Fruit fly (Drosophila melanogaster) whole organism, adult: ENCODE data around the gene CG43407.

Experiments used
- CG11617 ChIP-seq: fragments of 200-800 bp; sonication (Bioruptor generic); optimal IDR thresholded peaks from 2 replicates; lab custom pipeline; 2017; ENCODE audit warnings: mild to moderate bottlenecking, missing biosample characterization, missing genetic modification reagents, missing genetic modification characterization
- CG12768 ChIP-seq: fragments of 200-800 bp; sonication (Bioruptor generic); optimal IDR thresholded peaks from 2 replicates; lab custom pipeline; 2017; ENCODE audit warnings: missing biosample characterization, missing genetic modification characterization, mild to moderate bottlenecking, moderate library complexity, missing genetic modification reagents
- CG14711 ChIP-seq: fragments of 200-800 bp; sonication (Bioruptor generic); optimal IDR thresholded peaks from 2 replicates; lab custom pipeline; 2018; ENCODE audit warnings: missing biosample characterization, mild to moderate bottlenecking, missing genetic modification characterization, moderate library complexity
- CG1620 ChIP-seq: fragments of 200-800 bp; sonication (Bioruptor generic); optimal IDR thresholded peaks from 2 replicates; lab custom pipeline; 2016; ENCODE audit warnings: missing biosample characterization, missing genetic modification characterization
- CG33017 ChIP-seq: fragments of 200-800 bp; sonication (Bioruptor generic); optimal IDR thresholded peaks from 2 replicates; lab custom pipeline; 2018; ENCODE audit warnings: missing biosample characterization, mild to moderate bottlenecking, missing genetic modification characterization, moderate library complexity
- CG5204 ChIP-seq: fragments of 200-800 bp; sonication (Bioruptor generic); optimal IDR thresholded peaks from 2 replicates; lab custom pipeline; 2016; ENCODE audit warnings: missing biosample characterization, missing genetic modification characterization
- CG7045 ChIP-seq: fragments of 200-800 bp; sonication (Bioruptor generic); optimal IDR thresholded peaks from 2 replicates; lab custom pipeline; 2017; ENCODE audit warnings: missing biosample characterization, mild to moderate bottlenecking, missing genetic modification characterization
- CG7101 ChIP-seq: fragments of 200-800 bp; sonication (Bioruptor generic); optimal IDR thresholded peaks from 2 replicates; lab custom pipeline; 2018; ENCODE audit warnings: missing biosample characterization, mild to moderate bottlenecking, missing genetic modification characterization, moderate library complexity
- Clk ChIP-seq: fragments of 200-800 bp; sonication (Bioruptor generic); optimal IDR thresholded peaks from 2 replicates; lab custom pipeline; 2017; ENCODE audit warnings: missing biosample characterization, missing genetic modification characterization
- Crg-1 ChIP-seq: fragments of 200-800 bp; sonication (Bioruptor generic); optimal IDR thresholded peaks from 2 replicates; lab custom pipeline; 2016; ENCODE audit warnings: missing biosample characterization, missing genetic modification characterization
- Hr96 ChIP-seq: fragments of 200-800 bp; sonication (Bioruptor generic); optimal IDR thresholded peaks from 2 replicates; lab custom pipeline; 2016; ENCODE audit warnings: missing biosample characterization, missing genetic modification characterization
- Mnt ChIP-seq: fragments of 200-800 bp; sonication (Bioruptor generic); optimal IDR thresholded peaks from 2 replicates; lab custom pipeline; 2016; ENCODE audit warnings: missing biosample characterization, mild to moderate bottlenecking, missing genetic modification characterization
- bab1 ChIP-seq: fragments of 200-800 bp; sonication (Bioruptor generic); optimal IDR thresholded peaks from 3 replicates; lab custom pipeline; 2019; ENCODE audit warnings: missing biosample characterization, mild to moderate bottlenecking, missing genetic modification characterization, moderate library complexity
- cic ChIP-seq: fragments of 200-800 bp; sonication (Bioruptor generic); optimal IDR thresholded peaks from 2 replicates; lab custom pipeline; 2017; ENCODE audit warnings: missing biosample characterization, mild to moderate bottlenecking, missing genetic modification characterization, moderate library complexity
- cnc ChIP-seq, 2 experiments: fragments of >200 bp; optimal IDR thresholded peaks; 2 replicates each; lab custom pipeline; 2017
- kay ChIP-seq: fragments of 200-800 bp; sonication (Bioruptor generic); peaks from one replicate; lab custom pipeline; 2016; ENCODE audit warnings: missing biosample characterization, missing genetic modification characterization, borderline replicate concordance
- ovo ChIP-seq: fragments of 200-800 bp; sonication (Bioruptor generic); optimal IDR thresholded peaks from 2 replicates; lab custom pipeline; 2016; ENCODE audit warnings: missing biosample characterization, missing genetic modification characterization
- pad ChIP-seq: fragments of 200-800 bp; sonication (Bioruptor generic); optimal IDR thresholded peaks from 3 replicates; lab custom pipeline; 2017; ENCODE audit warnings: missing biosample characterization, missing genetic modification characterization, mild to moderate bottlenecking, moderate library complexity, missing genetic modification reagents
- tj ChIP-seq: fragments of 200-800 bp; sonication (Bioruptor generic); optimal IDR thresholded peaks from 3 replicates; lab custom pipeline; 2017; ENCODE audit warnings: missing biosample characterization, mild to moderate bottlenecking, missing genetic modification characterization, moderate library complexity
- toe ChIP-seq: fragments of 200-800 bp; sonication (Bioruptor generic); optimal IDR thresholded peaks from 2 replicates; lab custom pipeline; 2016; ENCODE audit warnings: missing biosample characterization, missing genetic modification characterization

Gene CG43407

dm6 chr3L:19040155-19040644 lies 13.0 kb downstream of the CG43407 start:
- TF ChIP-seq Mnt (GFP tag; lab: Kevin White, UChicago) (peak; percentile 9), CG14711 (tag; lab: Kevin White, UChicago) (no peak), CG11617 (GFP tag; lab: Kevin White, UChicago) (no peak), Clk (no peak), CG5204 (GFP tag; lab: Kevin White, UChicago) (no peak), kay (GFP tag; lab: Kevin White, UChicago) (peak; percentile 86), toe (GFP tag; lab: Kevin White, UChicago) (no peak), ovo (no peak), cnc (optimal IDR thresholded peaks at IDR 0.05; lab: Kevin White, UChicago) (no peak), CG12768 (GFP tag; lab: Kevin White, UChicago) (peak; percentile 49), CG1620 (no peak), CG33017 (no peak), tj (peak; percentile 79), pad (GFP tag; lab: Kevin White, UChicago) (no peak), CG7045 (GFP tag; lab: Kevin White, UChicago) (no peak), bab1 (GFP tag; lab: Kevin White, UChicago) (no peak), CG7101 (tag; lab: Kevin White, UChicago) (no peak), Crg-1 (GFP tag; lab: Kevin White, UChicago) (no peak), Hr96 (GFP tag; lab: Kevin White, UChicago) (no peak), cic (GFP tag; lab: Kevin White, UChicago) (peak; percentile 73)

- TF ChIP-seq CG7101 (tag; lab: Kevin White, UChicago), result no peak
- TF ChIP-seq toe (GFP tag; lab: Kevin White, UChicago), result no peak
- no peak for TF ChIP-seq CG7045 (GFP tag; lab: Kevin White, UChicago)
- TF ChIP-seq Mnt (GFP tag; lab: Kevin White, UChicago), result no peak
- TF ChIP-seq CG1620, result no peak
- TF ChIP-seq Clk, result no peak
- TF ChIP-seq Hr96 (GFP tag; lab: Kevin White, UChicago), result no peak
- TF ChIP-seq cic (GFP tag; lab: Kevin White, UChicago), result no peak
- TF ChIP-seq CG14711 (tag; lab: Kevin White, UChicago), result no peak
- no peak for TF ChIP-seq bab1 (GFP tag; lab: Kevin White, UChicago)
- no peak for TF ChIP-seq CG11617 (GFP tag; lab: Kevin White, UChicago)
- TF ChIP-seq tj, result no peak
These were observed 16.1 kb downstream of the CG43407 start for dm6 chr3L:19037051-19037450.

dm6 chr3L:19036119-19036518 lies 17.1 kb downstream of the CG43407 start:
- no peak for TF ChIP-seq CG12768 (GFP tag; lab: Kevin White, UChicago)
- TF ChIP-seq toe (GFP tag; lab: Kevin White, UChicago), result no peak
- no peak for TF ChIP-seq Clk
- TF ChIP-seq tj, result no peak
- TF ChIP-seq Crg-1 (GFP tag; lab: Kevin White, UChicago), result no peak
- no peak for TF ChIP-seq CG7101 (tag; lab: Kevin White, UChicago)
- no peak for TF ChIP-seq CG14711 (tag; lab: Kevin White, UChicago)
- TF ChIP-seq pad (GFP tag; lab: Kevin White, UChicago), result no peak
- TF ChIP-seq bab1 (GFP tag; lab: Kevin White, UChicago), result no peak
- TF ChIP-seq Mnt (GFP tag; lab: Kevin White, UChicago), result no peak

- TF ChIP-seq pad (GFP tag; lab: Kevin White, UChicago) (no peak), kay (GFP tag; lab: Kevin White, UChicago) (no peak), CG7045 (GFP tag; lab: Kevin White, UChicago) (no peak), cnc (optimal IDR thresholded peaks at IDR 0.05; lab: Kevin White, UChicago) (no peak), CG14711 (tag; lab: Kevin White, UChicago) (no peak), ovo (no peak), Crg-1 (GFP tag; lab: Kevin White, UChicago) (no peak), Mnt (GFP tag; lab: Kevin White, UChicago) (no peak), toe (GFP tag; lab: Kevin White, UChicago) (no peak), Clk (no peak), Hr96 (GFP tag; lab: Kevin White, UChicago) (no peak), CG7101 (tag; lab: Kevin White, UChicago) (no peak), CG1620 (no peak), CG11617 (GFP tag; lab: Kevin White, UChicago) (no peak), tj (no peak), cic (GFP tag; lab: Kevin White, UChicago) (no peak), CG12768 (GFP tag; lab: Kevin White, UChicago) (no peak)
These were observed 17.9 kb downstream of the CG43407 start for dm6 chr3L:19035163-19035900.

- no peak for TF ChIP-seq CG11617 (GFP tag; lab: Kevin White, UChicago)
- no peak for TF ChIP-seq toe (GFP tag; lab: Kevin White, UChicago)
- no peak for TF ChIP-seq CG12768 (GFP tag; lab: Kevin White, UChicago)
- no peak for TF ChIP-seq pad (GFP tag; lab: Kevin White, UChicago)
- TF ChIP-seq Hr96 (GFP tag; lab: Kevin White, UChicago), result no peak
- no peak for TF ChIP-seq cnc (optimal IDR thresholded peaks at IDR 0.05; lab: Kevin White, UChicago)
- TF ChIP-seq tj, result no peak
- no peak for TF ChIP-seq cic (GFP tag; lab: Kevin White, UChicago)
- TF ChIP-seq CG5204 (GFP tag; lab: Kevin White, UChicago), result no peak
- TF ChIP-seq ovo, result no peak
- TF ChIP-seq CG7045 (GFP tag; lab: Kevin White, UChicago), result no peak
- no peak for TF ChIP-seq kay (GFP tag; lab: Kevin White, UChicago)
These were observed 19.9 kb downstream of the CG43407 start for dm6 chr3L:19033154-19033811.
